Fruit fly (Drosophila melanogaster): ENCODE measurements around the gene CG8001.
A peak's percentile ranks its signal among the peaks of the same experiment; 100 is the strongest.

Gene CG8001

DNA sequence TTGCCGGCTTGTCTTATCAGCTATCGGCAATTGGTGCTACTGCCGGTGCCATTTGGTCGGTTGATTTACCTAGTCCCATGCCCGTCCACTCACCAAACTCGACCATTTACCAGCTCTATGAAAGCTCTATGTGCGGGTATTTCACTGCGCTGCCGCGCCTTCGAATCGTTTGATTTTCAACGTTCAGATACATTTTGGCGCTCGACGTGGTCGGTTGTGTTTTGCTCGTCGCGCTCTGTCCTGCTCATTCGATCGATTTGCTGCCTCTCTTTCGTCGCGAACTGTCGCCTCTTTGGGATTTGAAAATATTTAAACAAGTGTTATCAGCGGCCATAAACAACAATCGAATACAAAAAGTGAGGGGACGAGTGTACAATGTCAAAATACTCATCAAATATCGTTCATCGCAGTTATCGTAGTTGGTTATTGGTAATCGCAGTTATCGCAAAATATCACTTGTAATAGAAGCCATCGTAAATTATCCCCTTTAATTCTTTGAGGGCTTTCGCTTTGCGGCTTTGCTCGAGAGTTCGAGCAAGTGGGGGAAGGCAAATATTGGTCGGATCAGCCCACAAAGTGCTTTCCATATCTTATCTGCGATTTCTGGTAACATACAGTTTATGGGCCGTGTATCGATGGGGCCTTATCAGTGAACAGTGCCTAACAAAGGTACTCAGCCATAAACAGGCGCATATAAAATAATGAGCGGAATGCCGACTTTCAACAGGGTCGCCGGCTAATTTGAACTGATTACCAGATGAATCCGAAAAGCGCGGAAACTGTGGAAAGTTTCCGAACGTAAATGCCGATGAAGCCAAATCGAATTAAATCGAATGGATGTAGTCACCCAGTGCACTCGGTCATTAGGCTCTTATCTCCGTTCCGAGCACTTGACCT is 14.1 kb upstream of the CG8001 start (continued):
- TF ChIP-seq pan (optimal IDR thresholded peaks at IDR 0.05) (no peak), pan (GFP tag; optimal IDR thresholded peaks at IDR 0.05 in 1 of 2, IDR thresholded peaks at IDR 0.05 in 1 of 2) (no peak), NFAT (GFP tag; IDR thresholded peaks at IDR 0.05) (peak; percentile 49; the same call in 1 of the 2 replicates), Fer1 (GFP tag; optimal IDR thresholded peaks at IDR 0.05) (no peak), amos (GFP tag; IDR thresholded peaks at IDR 0.05; ENCODE audit: partially characterized antibody) (peak; percentile 36; the same call in 1 of the 2 replicates), CG4854 (GFP tag; optimal IDR thresholded peaks at IDR 0.05) (no peak), CG12391 (tag; optimal IDR thresholded peaks at IDR 0.05) (no peak), CG7839 (tag; optimal IDR thresholded peaks at IDR 0.05) (no peak), nau (GFP tag; optimal IDR thresholded peaks at IDR 0.05) (no peak), btn (GFP tag; optimal IDR thresholded peaks at IDR 0.05) (no peak), Bteb2 (GFP tag; optimal IDR thresholded peaks at IDR 0.05) (no peak), cwo (GFP tag; optimal IDR thresholded peaks at IDR 0.05) (peak; percentile 19), vvl (GFP tag; IDR thresholded peaks at IDR 0.05) (no peak), MESR4 (GFP tag; optimal IDR thresholded peaks at IDR 0.05) (no peak), NC2β (GFP tag; optimal IDR thresholded peaks at IDR 0.05) (no peak), Dp (GFP tag; optimal IDR thresholded peaks at IDR 0.05) (peak; percentile 14), dpn (GFP tag; optimal IDR thresholded peaks at IDR 0.05) (no peak), peb (GFP tag; IDR thresholded peaks at IDR 0.05) (no peak), H2.0 (GFP tag; IDR thresholded peaks at IDR 0.05) (no peak), NC2α (GFP tag; optimal IDR thresholded peaks at IDR 0.05) (no peak), CG18262 (tag; optimal IDR thresholded peaks at IDR 0.05) (no peak), NK7.1 (GFP tag; optimal IDR thresholded peaks at IDR 0.05) (no peak), en (GFP tag; optimal IDR thresholded peaks at IDR 0.05) (no peak), C15 (GFP tag; IDR thresholded peaks at IDR 0.05) (no peak), yki (optimal IDR thresholded peaks at IDR 0.05) (no peak), CG1024 (GFP tag; IDR thresholded peaks at IDR 0.05) (no peak), CG17359 (tag; optimal IDR thresholded peaks at IDR 0.05) (no peak), bcd (GFP tag; optimal IDR thresholded peaks at IDR 0.05) (no peak), Elba2 (GFP tag; optimal IDR thresholded peaks at IDR 0.05) (no peak), CG10565 (GFP tag; optimal IDR thresholded peaks at IDR 0.05) (no peak), tap (tag; optimal IDR thresholded peaks at IDR 0.05) (no peak), CG11695 (GFP tag; IDR thresholded peaks at IDR 0.05) (no peak), CG14667 (GFP tag; IDR thresholded peaks at IDR 0.05) (no peak), CG4617 (GFP tag; optimal IDR thresholded peaks at IDR 0.05; ENCODE audit: borderline replicate concordance) (no peak), mam (GFP tag; optimal IDR thresholded peaks at IDR 0.05) (no peak), Drgx (GFP tag; IDR thresholded peaks at IDR 0.05) (no peak), CG4328 (GFP tag; optimal IDR thresholded peaks at IDR 0.05) (no peak), CG7745 (tag; optimal IDR thresholded peaks at IDR 0.05) (no peak), Dad (GFP tag; optimal IDR thresholded peaks at IDR 0.05) (no peak), fd64A (GFP tag; optimal IDR thresholded peaks at IDR 0.05) (peak; percentile 14), CG5245 (GFP tag; optimal IDR thresholded peaks at IDR 0.05) (no peak), CG8924 (tag; optimal IDR thresholded peaks at IDR 0.05) (no peak), dmrt99B (tag; optimal IDR thresholded peaks at IDR 0.05) (no peak), repo (GFP tag; optimal IDR thresholded peaks at IDR 0.05) (no peak), chm (GFP tag; IDR thresholded peaks at IDR 0.05) (no peak), CG6813 (GFP tag; optimal IDR thresholded peaks at IDR 0.05) (no peak), CG7928 (GFP tag; optimal IDR thresholded peaks at IDR 0.05) (no peak), stc (GFP tag; IDR thresholded peaks at IDR 0.05) (no peak), CG17186 (GFP tag; optimal IDR thresholded peaks at IDR 0.05) (no peak), CG10543 (GFP tag; optimal IDR thresholded peaks at IDR 0.05) (peak; percentile 75)
